Fruit fly (Drosophila melanogaster) whole organism, embryonic: Measurements from ENCODE around the gene CG11710.

Experiments used
- Adf1 ChIP-seq: fragments of 200-800 bp; sonication (Bioruptor generic); IDR thresholded peaks from 2 replicates; pipeline ENCODE4 v1.3.6; 2022; ENCODE audit warnings: missing biosample characterization, missing genetic modification characterization
- Awh ChIP-seq: fragments of 200-800 bp; sonication (Bioruptor generic); IDR thresholded peaks from 2 replicates; pipeline ENCODE4, ENCODE4 v1.3.6; 2022; ENCODE audit warnings: missing biosample characterization, missing genetic modification characterization
- Blimp-1 ChIP-seq: fragments of 200-800 bp; sonication (Bioruptor generic); optimal IDR thresholded peaks from 3 replicates; lab custom pipeline; 2018; ENCODE audit warnings: missing biosample characterization, missing genetic modification characterization, mild to moderate bottlenecking, moderate library complexity, missing genetic modification reagents
- CG1024 ChIP-seq: fragments of 200-800 bp; sonication (Bioruptor generic); IDR thresholded peaks from 2 replicates; pipeline ENCODE4 v1.3.6; 2022; ENCODE audit warnings: missing biosample characterization, missing genetic modification characterization
- CG10565 ChIP-seq: fragments of 200-800 bp; sonication (Bioruptor generic); optimal IDR thresholded peaks from 3 replicates; lab custom pipeline; 2016; ENCODE audit warnings: missing biosample characterization, mild to moderate bottlenecking, missing genetic modification characterization
- CG11456 ChIP-seq: fragments of 200-800 bp; sonication (Bioruptor generic); IDR thresholded peaks from 3 replicates; pipeline ENCODE4 v1.3.6; 2022; ENCODE audit warnings: missing biosample characterization, missing genetic modification characterization
- CG12236 ChIP-seq: fragments of 200-800 bp; sonication (Bioruptor generic); optimal IDR thresholded peaks from 2 replicates; lab custom pipeline; 2016; ENCODE audit warnings: missing biosample characterization, missing genetic modification characterization
- CG13894 ChIP-seq: fragments of 200-800 bp; sonication (Bioruptor generic); optimal IDR thresholded peaks from 3 replicates; lab custom pipeline; 2018; ENCODE audit warnings: missing biosample characterization, mild to moderate bottlenecking, missing genetic modification characterization, moderate library complexity
- CG2875 ChIP-seq: fragments of 200-800 bp; sonication (Bioruptor generic); optimal IDR thresholded peaks from 2 replicates; lab custom pipeline; 2017; ENCODE audit warnings: missing biosample characterization, mild to moderate bottlenecking, missing genetic modification characterization, missing genetic modification reagents
- CG2889 ChIP-seq: fragments of 200-800 bp; sonication (Bioruptor generic); IDR thresholded peaks from 3 replicates; pipeline ENCODE4 v1.3.6; 2022; ENCODE audit warnings: missing biosample characterization, missing genetic modification characterization
- CG30020 ChIP-seq: fragments of 200-800 bp; optimal IDR thresholded peaks from 2 replicates; lab custom pipeline; 2019; ENCODE audit warnings: missing biosample characterization, mild to moderate bottlenecking, missing genetic modification characterization, moderate library complexity
- CG3065 ChIP-seq: fragments of 200-800 bp; sonication (Bioruptor generic); optimal IDR thresholded peaks from 2 replicates; lab custom pipeline; 2016; ENCODE audit warnings: missing biosample characterization, missing genetic modification characterization
- CG32772 ChIP-seq: fragments of 200-800 bp; sonication (Bioruptor generic); IDR thresholded peaks from 2 replicates; pipeline ENCODE4 v1.3.6; 2022; ENCODE audit warnings: missing biosample characterization, missing genetic modification characterization
- CG4404 ChIP-seq: fragments of 200-800 bp; sonication (Bioruptor generic); IDR thresholded peaks from 2 replicates; pipeline ENCODE4 v1.3.6; 2022; ENCODE audit warnings: missing biosample characterization, missing genetic modification characterization
- CG7745 ChIP-seq: fragments of 200-800 bp; sonication (Bioruptor generic); optimal IDR thresholded peaks from 2 replicates; lab custom pipeline; 2018; ENCODE audit warnings: missing biosample characterization, mild to moderate bottlenecking, missing genetic modification characterization, moderate library complexity
- CG9215 ChIP-seq: fragments of 200-800 bp; sonication (Bioruptor generic); IDR thresholded peaks from 2 replicates; pipeline ENCODE4 v1.3.6; 2022; ENCODE audit warnings: missing biosample characterization, missing genetic modification characterization
- CG9797 ChIP-seq: fragments of 200-800 bp; sonication (Bioruptor generic); optimal IDR thresholded peaks from 3 replicates; lab custom pipeline; 2018; ENCODE audit warnings: missing biosample characterization, mild to moderate bottlenecking, missing genetic modification characterization
- CG9932 ChIP-seq: fragments of 200-800 bp; sonication (Bioruptor generic); IDR thresholded peaks from 2 replicates; pipeline ENCODE4 v1.3.6; 2022; ENCODE audit warnings: missing biosample characterization, missing genetic modification characterization
- Dad ChIP-seq: fragments of 200-800 bp; sonication (Bioruptor generic); optimal IDR thresholded peaks from 3 replicates; lab custom pipeline; 2016; ENCODE audit warnings: missing biosample characterization, missing genetic modification characterization
- Dip2 ChIP-seq: fragments of 200-800 bp; sonication (Bioruptor generic); IDR thresholded peaks from 2 replicates; pipeline ENCODE4 v1.3.6; 2022; ENCODE audit warnings: missing biosample characterization, missing genetic modification characterization
- Dp ChIP-seq: fragments of 200-800 bp; sonication (Bioruptor generic); optimal IDR thresholded peaks from 2 replicates; lab custom pipeline; 2018; ENCODE audit warnings: missing biosample characterization, mild to moderate bottlenecking, missing genetic modification characterization, moderate library complexity
- E2f2 ChIP-seq: fragments of 200-800 bp; sonication (Bioruptor generic); IDR thresholded peaks from 2 replicates; pipeline ENCODE4 v1.3.6; 2022; ENCODE audit warnings: missing biosample characterization, missing genetic modification characterization
- Opbp ChIP-seq: fragments of 200-800 bp; sonication (Bioruptor generic); IDR thresholded peaks from 3 replicates; pipeline ENCODE4 v1.3.6; 2022; ENCODE audit warnings: missing biosample characterization, missing genetic modification characterization; ENCODE audit not compliant: partially characterized antibody
- Pdp1 ChIP-seq, 2 experiments: fragments of 200-800 bp; sonication (Bioruptor generic); optimal IDR thresholded peaks; 3 replicates each; lab custom pipeline; 2016; ENCODE audit warnings: missing biosample characterization in 2 of 2, missing genetic modification characterization in 2 of 2, mild to moderate bottlenecking in 1 of 2, moderate library complexity in 1 of 2
- Side ChIP-seq: fragments of 200-800 bp; sonication (Bioruptor generic); optimal IDR thresholded peaks from 2 replicates; lab custom pipeline; 2016; ENCODE audit warnings: missing biosample characterization, missing genetic modification characterization
- Sry-β ChIP-seq: fragments of 200-800 bp; sonication (Bioruptor generic); optimal IDR thresholded peaks from 2 replicates; lab custom pipeline; 2018; ENCODE audit warnings: missing biosample characterization, mild to moderate bottlenecking, missing genetic modification characterization, moderate library complexity
- Xbp1 ChIP-seq: fragments of 200-800 bp; sonication (Bioruptor generic); optimal IDR thresholded peaks from 3 replicates; lab custom pipeline; 2016; ENCODE audit warnings: missing biosample characterization, mild to moderate bottlenecking, missing genetic modification characterization
- Xrp1 ChIP-seq: fragments of 200-800 bp; sonication (Bioruptor generic); IDR thresholded peaks from 2 replicates; pipeline ENCODE4 v1.3.6; 2022; ENCODE audit warnings: missing biosample characterization, missing genetic modification characterization
- bcd ChIP-seq: fragments of 200-800 bp; sonication (Bioruptor generic); optimal IDR thresholded peaks from 2 replicates; lab custom pipeline; 2017; ENCODE audit warnings: missing biosample characterization, mild to moderate bottlenecking, missing genetic modification characterization
- bowl ChIP-seq: fragments of 200-800 bp; sonication (Bioruptor generic); IDR thresholded peaks from 2 replicates; pipeline ENCODE4 v1.3.6; 2022; ENCODE audit warnings: missing biosample characterization, missing genetic modification characterization
- chm ChIP-seq: fragments of 200-800 bp; sonication (Bioruptor generic); IDR thresholded peaks from 2 replicates; pipeline ENCODE4 v1.3.6; 2022; ENCODE audit warnings: missing biosample characterization, missing genetic modification characterization
- ci ChIP-seq: fragments of 200-800 bp; sonication (Bioruptor generic); IDR thresholded peaks from 3 replicates; pipeline ENCODE4 v1.3.6; 2022; ENCODE audit warnings: missing biosample characterization, missing genetic modification characterization
- gsb-n ChIP-seq: fragments of 200-800 bp; sonication (Bioruptor generic); optimal IDR thresholded peaks from 3 replicates; lab custom pipeline; 2018; ENCODE audit warnings: missing biosample characterization, mild to moderate bottlenecking, missing genetic modification characterization
- h ChIP-seq: fragments of >200 bp; optimal IDR thresholded peaks from 2 replicates; lab custom pipeline; 2017
- insv ChIP-seq, 2 experiments: fragments of 200-800 bp; sonication (Bioruptor generic); optimal IDR thresholded peaks; 3 replicates each; lab custom pipeline; 2016 to 2018; ENCODE audit warnings: missing biosample characterization in 2 of 2, missing genetic modification characterization in 2 of 2
- klu ChIP-seq: fragments of 200-800 bp; sonication (Bioruptor generic); IDR thresholded peaks from 2 replicates; pipeline ENCODE4 v1.3.6; 2022; ENCODE audit warnings: missing biosample characterization, missing genetic modification characterization
- lmd ChIP-seq: fragments of 200-800 bp; sonication (Bioruptor generic); IDR thresholded peaks from 2 replicates; pipeline ENCODE4 v1.3.6; 2022; ENCODE audit warnings: missing biosample characterization, missing genetic modification characterization
- luna ChIP-seq: fragments of 200-800 bp; sonication (Bioruptor generic); optimal IDR thresholded peaks from 2 replicates; lab custom pipeline; 2016; ENCODE audit warnings: missing biosample characterization, missing genetic modification characterization
- mam ChIP-seq: fragments of 200-800 bp; sonication (Bioruptor generic); optimal IDR thresholded peaks from 3 replicates; lab custom pipeline; 2016; ENCODE audit warnings: missing biosample characterization, missing genetic modification characterization
- otp ChIP-seq: fragments of 200-800 bp; sonication (Bioruptor generic); IDR thresholded peaks from 3 replicates; pipeline ENCODE4, ENCODE4 v1.3.6; 2022; ENCODE audit warnings: missing biosample characterization, missing genetic modification characterization
- pan ChIP-seq, 4 experiments: fragments of >200 bp in 3 of 4; fragments of 200-800 bp in 1 of 4; sonication (Bioruptor generic) in 1 of 4; optimal IDR thresholded peaks in 3 of 4; IDR thresholded peaks in 1 of 4; 2 replicates each; pipeline versions ENCODE4 v1.3.6 to Lab custom; 2017 to 2022; ENCODE audit warnings: missing biosample characterization in 2 of 4, missing genetic modification characterization in 2 of 4, mixed read lengths in 1 of 4
- phol ChIP-seq: fragments of 200-800 bp; sonication (Bioruptor generic); optimal IDR thresholded peaks from 3 replicates; lab custom pipeline; 2018; ENCODE audit warnings: missing biosample characterization, mild to moderate bottlenecking, missing genetic modification characterization, moderate library complexity
- seq ChIP-seq: fragments of 200-800 bp; sonication (Bioruptor generic); IDR thresholded peaks from 2 replicates; pipeline ENCODE4 v1.3.6; 2022; ENCODE audit warnings: missing biosample characterization, missing genetic modification characterization
- stc ChIP-seq: fragments of 200-800 bp; sonication (Bioruptor generic); IDR thresholded peaks from 2 replicates; pipeline ENCODE4 v1.3.6; 2022; ENCODE audit warnings: missing biosample characterization, missing genetic modification characterization
- stwl ChIP-seq: fragments of 200-800 bp; sonication (Bioruptor generic); optimal IDR thresholded peaks from 3 replicates; lab custom pipeline; 2018; ENCODE audit warnings: missing biosample characterization, mild to moderate bottlenecking, missing genetic modification characterization, moderate library complexity
- sug ChIP-seq: fragments of 200-800 bp; optimal IDR thresholded peaks from 2 replicates; lab custom pipeline; 2019; ENCODE audit warnings: missing biosample characterization, mild to moderate bottlenecking, missing genetic modification characterization, moderate library complexity
- twi ChIP-seq: fragments of 200-800 bp; optimal IDR thresholded peaks from 2 replicates; lab custom pipeline; 2019; ENCODE audit warnings: missing biosample characterization, mild to moderate bottlenecking, missing genetic modification characterization, moderate library complexity
- unc-4 ChIP-seq: fragments of 200-800 bp; sonication (Bioruptor generic); IDR thresholded peaks from 2 replicates; pipeline ENCODE4 v1.3.6; 2022; ENCODE audit warnings: missing biosample characterization, missing genetic modification characterization; ENCODE audit not compliant: partially characterized antibody
- usp ChIP-seq: fragments of >200 bp; optimal IDR thresholded peaks from 2 replicates; lab custom pipeline; 2017; ENCODE audit warnings: missing biosample characterization, missing genetic modification characterization

CG11710 gene

DNA sequence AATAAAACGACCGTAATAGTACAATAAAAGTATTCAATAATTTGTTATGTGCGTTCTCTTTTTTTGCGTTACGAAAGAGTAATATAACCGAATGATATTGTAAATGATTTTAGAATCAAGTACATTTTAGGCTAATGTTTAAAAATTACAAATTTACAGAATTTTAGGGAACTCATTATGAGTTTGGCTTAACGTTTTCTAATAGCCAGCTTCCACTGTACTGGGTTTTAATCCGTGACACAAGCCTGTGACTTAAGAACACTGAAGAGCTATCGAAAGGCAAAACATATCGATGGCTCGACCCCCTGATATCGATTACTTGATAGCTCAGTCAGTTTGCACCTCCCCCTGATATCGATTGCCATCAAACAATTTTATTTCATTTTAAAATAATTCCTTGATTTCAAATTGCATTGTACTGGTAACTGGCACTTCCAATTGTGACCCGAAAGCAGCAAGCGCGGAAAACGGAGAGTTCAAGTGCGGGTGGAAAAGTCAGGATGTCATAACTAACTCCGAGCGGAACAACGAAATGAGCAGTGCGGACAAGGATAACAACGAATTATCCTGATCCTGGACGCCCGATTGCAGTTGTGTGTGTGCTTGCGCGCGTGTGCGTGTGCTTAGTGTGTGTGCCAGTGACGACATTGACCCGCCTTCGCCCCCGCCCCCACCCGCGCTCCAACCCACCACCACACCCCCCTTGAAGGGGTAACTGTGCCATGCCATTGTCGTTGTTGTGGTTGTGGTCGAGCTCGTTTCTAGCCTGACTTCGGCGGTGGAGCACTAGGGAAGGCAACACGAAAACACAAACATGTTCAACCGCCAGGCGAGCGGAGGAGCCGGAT, 35.2 kb downstream of the CG11710 start, which contains the start of gene HERC2 (continued):
- TF ChIP-seq Dp (GFP tag; lab: Kevin White, UChicago) (peak; percentile 28), CG32772 (GFP tag; lab: Robert Waterston, UW) (peak; percentile 70), CG13894 (tag; lab: Kevin White, UChicago) (no peak), ci (0 out of 3 replicates have a peak, but pooled peaks have one; percentile 15), CG9797 (GFP tag; lab: Kevin White, UChicago) (no peak), CG9215 (GFP tag; lab: Robert Waterston, UW) (peak; percentile 70), Dip2 (GFP tag; lab: Robert Waterston, UW) (no peak), CG12236 (GFP tag; lab: Kevin White, UChicago) (no peak), pan (optimal IDR thresholded peaks at IDR 0.05; lab: Kevin White, UChicago) (no peak), pan (GFP tag; optimal IDR thresholded peaks at IDR 0.05 in 1 of 2, IDR thresholded peaks at IDR 0.05 in 1 of 2) (peak in 1 of 2 experiments; percentile 56), Xbp1 (GFP tag; lab: Kevin White, UChicago) (peak; percentile 53), CG10565 (GFP tag; lab: Kevin White, UChicago) (no peak), phol (tag; lab: Kevin White, UChicago) (peak; percentile 43), bcd (GFP tag; lab: Kevin White, UChicago) (peak; percentile 56), CG4404 (peak; percentile 45), Dad (peak; percentile 34), bowl (GFP tag; lab: Robert Waterston, UW) (no peak), otp (GFP tag; lab: Robert Waterston, UW) (no peak), lmd (peak; percentile 41; the same call in 1 of the 2 replicates), Xrp1 (GFP tag; lab: Robert Waterston, UW) (peak; percentile 61; the same call in 1 of the 2 replicates), CG11456 (GFP tag; lab: Robert Waterston, UW) (peak; percentile 77), chm (GFP tag; lab: Robert Waterston, UW) (no peak), stwl (tag; lab: Kevin White, UChicago) (peak; percentile 48), insv (GFP tag; optimal IDR thresholded peaks at IDR 0.05; lab: Kevin White, UChicago) (no peak), klu (GFP tag; lab: Robert Waterston, UW) (no peak), unc-4 (GFP tag; lab: Robert Waterston, UW) (peak; percentile 77), Awh (GFP tag; lab: Robert Waterston, UW) (no peak), usp (GFP tag; lab: Kevin White, UChicago) (no peak), CG2889 (GFP tag; lab: Robert Waterston, UW) (0 out of 3 replicates have a peak, but pooled peaks have one; percentile 18), CG2875 (GFP tag; lab: Kevin White, UChicago) (no peak), Opbp (GFP tag; lab: Robert Waterston, UW) (peak; percentile 94), CG3065 (GFP tag; lab: Kevin White, UChicago) (no peak), luna (GFP tag; lab: Kevin White, UChicago) (no peak), CG9932 (GFP tag; lab: Robert Waterston, UW) (peak; percentile 79), h (lab: Kevin White, UChicago) (no peak), Pdp1 (GFP tag; optimal IDR thresholded peaks at IDR 0.05; lab: Kevin White, UChicago) (peak; percentile 57 to 62), twi (tag; lab: Kevin White, UChicago) (no peak), Side (GFP tag; lab: Kevin White, UChicago) (peak; percentile 44), stc (GFP tag; lab: Robert Waterston, UW) (no peak), seq (no peak), sug (no peak), gsb-n (tag; lab: Kevin White, UChicago) (no peak), E2f2 (GFP tag; lab: Robert Waterston, UW) (peak; percentile 46), CG1024 (peak; percentile 55; the same call in 1 of the 2 replicates), Blimp-1 (GFP tag; lab: Kevin White, UChicago) (no peak), Adf1 (GFP tag; lab: Robert Waterston, UW) (0 out of 2 replicates have a peak, but pooled peaks have one; percentile 9), Sry-β (GFP tag; lab: Kevin White, UChicago) (no peak), mam (peak; percentile 73), CG7745 (tag; lab: Kevin White, UChicago) (no peak), CG30020 (peak; percentile 46)
